Fruit fly (Drosophila melanogaster): ENCODE results near the gene CG32191.

The CG32191 gene

DNA sequence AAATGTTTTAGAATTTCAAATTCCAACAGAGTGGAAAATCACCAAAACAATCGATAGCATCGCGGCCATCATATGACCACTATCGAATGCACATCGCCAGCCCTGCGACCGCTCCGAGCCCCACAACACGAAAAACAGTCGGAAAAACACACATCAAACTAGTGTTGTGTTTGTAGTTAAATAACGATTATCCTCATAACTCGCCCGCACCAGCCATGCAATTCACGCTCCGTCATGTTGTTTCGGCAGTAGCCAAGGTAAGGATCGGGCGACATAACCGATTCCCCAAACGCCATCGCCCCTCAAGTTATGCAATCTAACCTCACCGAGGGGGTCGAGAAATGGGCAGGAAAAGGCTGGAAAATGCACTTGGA, 38.0 kb upstream of the CG32191 start (continued):
- TF ChIP-seq Asciz (GFP tag; optimal IDR thresholded peaks at IDR 0.05), result no peak
- no peak for TF ChIP-seq NK7.1 (GFP tag; optimal IDR thresholded peaks at IDR 0.05)
- no peak for TF ChIP-seq slou (GFP tag; optimal IDR thresholded peaks at IDR 0.05)
- TF ChIP-seq gro (GFP tag; optimal IDR thresholded peaks at IDR 0.05), result no peak
- no peak for TF ChIP-seq slp2 (GFP tag; optimal IDR thresholded peaks at IDR 0.05)
- no peak for TF ChIP-seq GATAe (GFP tag; conservative IDR thresholded peaks at IDR 0.05)
- TF ChIP-seq CG8765 (GFP tag; IDR thresholded peaks at IDR 0.05), result no peak
- no peak for TF ChIP-seq BtbVII (GFP tag; optimal IDR thresholded peaks at IDR 0.05)
- no peak for TF ChIP-seq CG15479 (GFP tag; optimal IDR thresholded peaks at IDR 0.05)
- TF ChIP-seq CG10565 (GFP tag; optimal IDR thresholded peaks at IDR 0.05), result no peak
- no peak for TF ChIP-seq wek (GFP tag; optimal IDR thresholded peaks at IDR 0.05)
- no peak for TF ChIP-seq CG10209 (GFP tag; optimal IDR thresholded peaks at IDR 0.05)
- TF ChIP-seq CG7928 (GFP tag; optimal IDR thresholded peaks at IDR 0.05), result peak; percentile 88
- no peak for TF ChIP-seq PHDP (tag; optimal IDR thresholded peaks at IDR 0.05)
- TF ChIP-seq wdn (GFP tag; IDR thresholded peaks at IDR 0.05), result 0 out of 2 replicates have a peak, but pooled peaks have one; percentile 8
- no peak for TF ChIP-seq pum (GFP tag; optimal IDR thresholded peaks at IDR 0.05)
- TF ChIP-seq amos (GFP tag; IDR thresholded peaks at IDR 0.05; ENCODE audit: partially characterized antibody), result peak; percentile 83
- TF ChIP-seq bbx (GFP tag; IDR thresholded peaks at IDR 0.05; ENCODE audit: partially characterized antibody), result peak; percentile 85
- no peak for TF ChIP-seq dan (GFP tag; IDR thresholded peaks at IDR 0.05)
- TF ChIP-seq CG15073 (GFP tag; optimal IDR thresholded peaks at IDR 0.05), result no peak
- TF ChIP-seq CG9797 (GFP tag; optimal IDR thresholded peaks at IDR 0.05), result no peak
- no peak for TF ChIP-seq CoRest (tag; optimal IDR thresholded peaks at IDR 0.05)
- TF ChIP-seq gt (GFP tag; IDR thresholded peaks at IDR 0.05), result no peak
- TF ChIP-seq TFAM (GFP tag; optimal IDR thresholded peaks at IDR 0.05), result no peak
- TF ChIP-seq usp (GFP tag; optimal IDR thresholded peaks at IDR 0.05), result no peak
- peak; percentile 62; the same call in 2 of the 3 replicates for TF ChIP-seq Doc3 (GFP tag; IDR thresholded peaks at IDR 0.05; ENCODE audit: partially characterized antibody)
- no peak for TF ChIP-seq CG17568 (GFP tag; optimal IDR thresholded peaks at IDR 0.05)
- peak; percentile 67 for TF ChIP-seq CG16813 (GFP tag; IDR thresholded peaks at IDR 0.05; ENCODE audit: partially characterized antibody)
- no peak for TF ChIP-seq Ada2b (GFP tag; IDR thresholded peaks at IDR 0.05)
- TF ChIP-seq CG17802 (tag; optimal IDR thresholded peaks at IDR 0.05), result no peak
- TF ChIP-seq zfh1 (GFP tag; IDR thresholded peaks at IDR 0.05), result no peak
- TF ChIP-seq C15 (GFP tag; IDR thresholded peaks at IDR 0.05), result no peak
- TF ChIP-seq maf-S (GFP tag; optimal IDR thresholded peaks at IDR 0.05), result no peak
- no peak for TF ChIP-seq Oaz (GFP tag; IDR thresholded peaks at IDR 0.05)
- peak; percentile 61; the same call in 2 of the 3 replicates for TF ChIP-seq knrl (GFP tag; IDR thresholded peaks at IDR 0.05; ENCODE audit: partially characterized antibody)
- no peak for TF ChIP-seq Lhr (GFP tag; optimal IDR thresholded peaks at IDR 0.05)
- TF ChIP-seq CG3847 (GFP tag; IDR thresholded peaks at IDR 0.05), result peak; percentile 35; the same call in 1 of the 2 replicates
- no peak for TF ChIP-seq prd (optimal IDR thresholded peaks at IDR 0.05)
- no peak for TF ChIP-seq prd (GFP tag; IDR thresholded peaks at IDR 0.05)
- no peak for TF ChIP-seq CG1832 (GFP tag; optimal IDR thresholded peaks at IDR 0.05)
- TF ChIP-seq CG30403 (GFP tag; optimal IDR thresholded peaks at IDR 0.05), result no peak
- no peak for TF ChIP-seq cad (GFP tag; optimal IDR thresholded peaks at IDR 0.05)
- TF ChIP-seq CG16863 (GFP tag; optimal IDR thresholded peaks at IDR 0.05), result no peak
- peak; percentile 24; the same call in 1 of the 2 replicates for TF ChIP-seq CG11085 (GFP tag; IDR thresholded peaks at IDR 0.05)
- TF ChIP-seq ems (GFP tag; optimal IDR thresholded peaks at IDR 0.05), result no peak
- TF ChIP-seq Pdp1 (GFP tag; optimal IDR thresholded peaks at IDR 0.05), result peak in 1 of 2 experiments; percentile 99
- TF ChIP-seq Oli (tag; optimal IDR thresholded peaks at IDR 0.05), result no peak
- no peak for TF ChIP-seq dimm (GFP tag; IDR thresholded peaks at IDR 0.05)
- no peak for TF ChIP-seq CG17612 (GFP tag; IDR thresholded peaks at IDR 0.05)
- no peak for TF ChIP-seq bab2 (GFP tag; optimal IDR thresholded peaks at IDR 0.05)
- TF ChIP-seq gsb-n (tag; optimal IDR thresholded peaks at IDR 0.05), result no peak
- no peak for TF ChIP-seq lbe (GFP tag; optimal IDR thresholded peaks at IDR 0.05)

Measured in whole organism, embryonic.